Worm (Caenorhabditis elegans) whole organism, L1 larva: Measurements from ENCODE around the gene dhs-29.
A peak's percentile ranks its signal among the peaks of the same experiment; 100 is the strongest.

Source experiments
- C04F5.9 ChIP-seq: sonication (generic microtip); optimal IDR thresholded peaks from 2 replicates; lab custom pipeline; 2016; ENCODE audit warnings: missing genetic modification characterization, missing compliant biosample characterization
- F16B12.6 ChIP-seq: fragments of 150-350 bp; optimal IDR thresholded peaks from 2 replicates; lab custom pipeline; 2014; ENCODE audit warnings: missing biosample characterization, missing genetic modification characterization
- aha-1 ChIP-seq: fragments of 150-350 bp; optimal IDR thresholded peaks from 2 replicates; lab custom pipeline; 2014; ENCODE audit warnings: missing biosample characterization, missing genetic modification characterization
- alr-1 ChIP-seq: fragments of 200-800 bp; sonication (Bioruptor generic); optimal IDR thresholded peaks from 2 replicates; lab custom pipeline; 2018; ENCODE audit warnings: borderline replicate concordance, mild to moderate bottlenecking, missing genetic modification characterization, missing compliant biosample characterization
- ceh-63 ChIP-seq: fragments of 200-800 bp; sonication (Bioruptor generic); optimal IDR thresholded peaks from 2 replicates; lab custom pipeline; 2018; ENCODE audit warnings: mild to moderate bottlenecking, missing genetic modification characterization, missing compliant biosample characterization
- ceh-82 ChIP-seq, 3 experiments: fragments of 150-350 bp in 1 of 3; sonication (generic microtip) in 2 of 3; optimal IDR thresholded peaks; 2 replicates each; lab custom pipeline; 2014 to 2017; ENCODE audit warnings: missing biosample characterization in 3 of 3, missing genetic modification characterization in 3 of 3
- ceh-88 ChIP-seq: fragments of 200-800 bp; sonication (Bioruptor generic); IDR thresholded peaks from 2 replicates; pipeline ENCODE4 v1.3.6; 2022; ENCODE audit warnings: missing genetic modification characterization, missing compliant biosample characterization
- ces-1 ChIP-seq: fragments of 150-350 bp; optimal IDR thresholded peaks from 2 replicates; lab custom pipeline; 2014; ENCODE audit warnings: missing biosample characterization, missing genetic modification reagents, missing genetic modification characterization
- efl-1 ChIP-seq, 4 experiments: fragments of 150-350 bp; optimal IDR thresholded peaks in 3 of 4; peaks in 1 of 4; 1 replicate in 1 of 4; 2 replicates in 3 of 4; lab custom pipeline; 2014; ENCODE audit warnings: missing biosample characterization in 2 of 4, missing genetic modification characterization in 2 of 4, missing genetic modification reagents in 2 of 4
- efl-3 ChIP-seq: fragments of 200-800 bp; sonication (Bioruptor generic); optimal IDR thresholded peaks from 2 replicates; lab custom pipeline; 2018; ENCODE audit warnings: mild to moderate bottlenecking, missing genetic modification characterization, missing compliant biosample characterization
- elt-2 ChIP-seq: sonication (generic microtip); optimal IDR thresholded peaks from 2 replicates; lab custom pipeline; 2016; ENCODE audit warnings: missing genetic modification characterization, mild to moderate bottlenecking, inconsistent platforms, missing compliant biosample characterization, missing genetic modification reagents
- elt-3 ChIP-seq, 6 experiments: fragments of 150-350 bp in 1 of 6; sonication (generic microtip); optimal IDR thresholded peaks; 2 replicates each; lab custom pipeline; 2017 to 2018; ENCODE audit warnings: missing biosample characterization in 6 of 6, missing genetic modification characterization in 6 of 6, inconsistent platforms in 1 of 6
- fkh-10 ChIP-seq: sonication (generic microtip); optimal IDR thresholded peaks from 2 replicates; lab custom pipeline; 2017; ENCODE audit warnings: missing biosample characterization, missing genetic modification reagents, missing genetic modification characterization
- fkh-4 ChIP-seq: sonication (generic microtip); optimal IDR thresholded peaks from 2 replicates; lab custom pipeline; 2016; ENCODE audit warnings: missing compliant biosample characterization, missing genetic modification characterization, borderline replicate concordance
- fkh-8 ChIP-seq: sonication (generic microtip); optimal IDR thresholded peaks from 2 replicates; lab custom pipeline; 2016; ENCODE audit warnings: mild to moderate bottlenecking, missing genetic modification characterization, missing compliant biosample characterization
- fos-1 ChIP-seq: fragments of 150-350 bp; optimal IDR thresholded peaks from 2 replicates; lab custom pipeline; 2014; ENCODE audit warnings: missing biosample characterization, missing genetic modification characterization
- hlh-4 ChIP-seq: sonication (generic microtip); optimal IDR thresholded peaks from 2 replicates; lab custom pipeline; 2016; ENCODE audit warnings: mild to moderate bottlenecking, missing genetic modification characterization, missing compliant biosample characterization
- hpl-2 ChIP-seq: fragments of 150-350 bp; optimal IDR thresholded peaks from 2 replicates; lab custom pipeline; 2014; ENCODE audit warnings: missing biosample characterization, missing genetic modification reagents, missing genetic modification characterization
- isw-1 ChIP-seq: fragments of 200-800 bp; sonication (Bioruptor generic); IDR thresholded peaks from 2 replicates; pipeline ENCODE4 v1.3.6; 2022; ENCODE audit warnings: missing genetic modification characterization, missing compliant biosample characterization
- jun-1 ChIP-seq: fragments of 150-350 bp; optimal IDR thresholded peaks from 2 replicates; lab custom pipeline; 2014; ENCODE audit warnings: missing biosample characterization, missing genetic modification reagents, missing genetic modification characterization
- lin-13 ChIP-seq: fragments of 150-350 bp; optimal IDR thresholded peaks from 2 replicates; lab custom pipeline; 2014; ENCODE audit warnings: missing biosample characterization, missing genetic modification reagents, missing genetic modification characterization
- lin-14 ChIP-seq: fragments of 200-800 bp; sonication (Bioruptor generic); optimal IDR thresholded peaks from 2 replicates; lab custom pipeline; 2018; ENCODE audit warnings: mild to moderate bottlenecking, missing genetic modification characterization, moderate library complexity, missing compliant biosample characterization
- lin-15B ChIP-seq: fragments of 150-350 bp; sonication (generic microtip); optimal IDR thresholded peaks from 3 replicates; lab custom pipeline; 2014; ENCODE audit warnings: missing biosample characterization, missing genetic modification characterization
- lin-35 ChIP-seq, 2 experiments: fragments of 150-350 bp; optimal IDR thresholded peaks; 2 replicates each; lab custom pipeline; 2014; ENCODE audit warnings: missing biosample characterization in 2 of 2, missing genetic modification characterization in 2 of 2, missing genetic modification reagents in 2 of 2
- lin-39 ChIP-seq: fragments of 150-350 bp; optimal IDR thresholded peaks from 2 replicates; lab custom pipeline; 2014; ENCODE audit warnings: missing biosample characterization, missing genetic modification reagents, missing genetic modification characterization
- lsy-2 ChIP-seq, 2 experiments: fragments of 150-350 bp; optimal IDR thresholded peaks; 2 replicates each; lab custom pipeline; 2014; ENCODE audit warnings: missing biosample characterization in 2 of 2, missing genetic modification characterization in 2 of 2
- mab-9 ChIP-seq: fragments of 200-800 bp; sonication (Bioruptor generic); IDR thresholded peaks from 2 replicates; pipeline ENCODE4 v1.3.6; 2022; ENCODE audit warnings: missing genetic modification reagents, missing genetic modification characterization, missing compliant biosample characterization
- mdl-1 ChIP-seq, 2 experiments: fragments of 150-350 bp; optimal IDR thresholded peaks; 2 replicates each; lab custom pipeline; 2014 to 2017; ENCODE audit warnings: missing biosample characterization in 2 of 2, missing genetic modification characterization in 2 of 2, inconsistent platforms in 1 of 2
- mef-2 ChIP-seq: fragments of 150-350 bp; optimal IDR thresholded peaks from 2 replicates; lab custom pipeline; 2014; ENCODE audit warnings: missing biosample characterization, missing genetic modification characterization
- nhr-11 ChIP-seq: fragments of 150-350 bp; optimal IDR thresholded peaks from 2 replicates; lab custom pipeline; 2014; ENCODE audit warnings: missing biosample characterization, missing genetic modification characterization
- nhr-20 ChIP-seq: sonication (generic microtip); optimal IDR thresholded peaks from 2 replicates; lab custom pipeline; 2016; ENCODE audit warnings: mild to moderate bottlenecking, missing genetic modification characterization, missing compliant biosample characterization
- nhr-47 ChIP-seq: sonication (generic microtip); optimal IDR thresholded peaks from 2 replicates; lab custom pipeline; 2016; ENCODE audit warnings: mild to moderate bottlenecking, missing genetic modification characterization, moderate library complexity, missing compliant biosample characterization
- nhr-71 ChIP-seq: sonication (generic microtip); optimal IDR thresholded peaks from 2 replicates; lab custom pipeline; 2016; ENCODE audit warnings: mild to moderate bottlenecking, missing genetic modification characterization, moderate library complexity, missing compliant biosample characterization
- nhr-76 ChIP-seq: sonication (generic microtip); optimal IDR thresholded peaks from 2 replicates; lab custom pipeline; 2017; ENCODE audit warnings: missing biosample characterization, missing genetic modification characterization
- pag-3 ChIP-seq: sonication (generic microtip); optimal IDR thresholded peaks from 2 replicates; lab custom pipeline; 2017; ENCODE audit warnings: missing genetic modification characterization, mild to moderate bottlenecking, missing compliant biosample characterization, antibody characterized with exemption, borderline replicate concordance; ENCODE audit not compliant: insufficient read depth
- pax-3 ChIP-seq: fragments of 200-800 bp; sonication (Bioruptor generic); optimal IDR thresholded peaks from 2 replicates; lab custom pipeline; 2018; ENCODE audit warnings: mild to moderate bottlenecking, missing genetic modification characterization, moderate library complexity, missing compliant biosample characterization
- pqm-1 ChIP-seq: sonication (generic microtip); optimal IDR thresholded peaks from 3 replicates; lab custom pipeline; 2017; ENCODE audit warnings: missing biosample characterization, missing genetic modification characterization
- skn-1 ChIP-seq: fragments of 150-350 bp; optimal IDR thresholded peaks from 2 replicates; lab custom pipeline; 2014; ENCODE audit warnings: missing biosample characterization, missing genetic modification characterization
- snpc-4 ChIP-seq: fragments of 150-350 bp; optimal IDR thresholded peaks from 2 replicates; lab custom pipeline; 2014; ENCODE audit warnings: missing biosample characterization, missing genetic modification characterization
- snu-23 ChIP-seq: sonication (generic microtip); optimal IDR thresholded peaks from 2 replicates; lab custom pipeline; 2016; ENCODE audit warnings: missing genetic modification characterization, missing compliant biosample characterization
- sox-4 ChIP-seq: sonication (generic microtip); optimal IDR thresholded peaks from 2 replicates; lab custom pipeline; 2016; ENCODE audit warnings: missing genetic modification characterization, missing compliant biosample characterization
- sptf-1 ChIP-seq: fragments of 150-350 bp; optimal IDR thresholded peaks from 2 replicates; lab custom pipeline; 2014; ENCODE audit warnings: missing biosample characterization, missing genetic modification characterization
- swsn-7 ChIP-seq: sonication (generic microtip); optimal IDR thresholded peaks from 2 replicates; lab custom pipeline; 2016; ENCODE audit warnings: missing genetic modification characterization, missing compliant biosample characterization
- tbx-2 ChIP-seq: sonication (generic microtip); optimal IDR thresholded peaks from 2 replicates; lab custom pipeline; 2016; ENCODE audit warnings: missing genetic modification characterization, missing compliant biosample characterization
- tlp-1 ChIP-seq: fragments of 150-350 bp; optimal IDR thresholded peaks from 2 replicates; lab custom pipeline; 2014; ENCODE audit warnings: missing biosample characterization, missing genetic modification characterization
- vab-15 ChIP-seq: sonication (generic microtip); optimal IDR thresholded peaks from 2 replicates; lab custom pipeline; 2017; ENCODE audit warnings: missing genotype, mild to moderate bottlenecking, missing genetic modification characterization, missing compliant biosample characterization
- zag-1 ChIP-seq: fragments of 150-350 bp; optimal IDR thresholded peaks from 2 replicates; lab custom pipeline; 2014; ENCODE audit warnings: missing biosample characterization, missing genetic modification characterization
- zip-4 ChIP-seq: fragments of 200-800 bp; sonication (Bioruptor generic); optimal IDR thresholded peaks from 2 replicates; lab custom pipeline; 2018; ENCODE audit warnings: mild to moderate bottlenecking, missing genetic modification characterization, moderate library complexity, missing compliant biosample characterization
- ztf-11 ChIP-seq, 2 experiments: sonication (generic microtip); optimal IDR thresholded peaks; 2 replicates each; lab custom pipeline; 2016 to 2017; ENCODE audit warnings: missing genetic modification characterization in 2 of 2, missing biosample characterization in 1 of 2, missing compliant biosample characterization in 1 of 2
- ztf-4 ChIP-seq: fragments of 150-350 bp; optimal IDR thresholded peaks from 2 replicates; lab custom pipeline; 2014; ENCODE audit warnings: missing biosample characterization, missing genetic modification characterization

Gene dhs-29

DNA sequence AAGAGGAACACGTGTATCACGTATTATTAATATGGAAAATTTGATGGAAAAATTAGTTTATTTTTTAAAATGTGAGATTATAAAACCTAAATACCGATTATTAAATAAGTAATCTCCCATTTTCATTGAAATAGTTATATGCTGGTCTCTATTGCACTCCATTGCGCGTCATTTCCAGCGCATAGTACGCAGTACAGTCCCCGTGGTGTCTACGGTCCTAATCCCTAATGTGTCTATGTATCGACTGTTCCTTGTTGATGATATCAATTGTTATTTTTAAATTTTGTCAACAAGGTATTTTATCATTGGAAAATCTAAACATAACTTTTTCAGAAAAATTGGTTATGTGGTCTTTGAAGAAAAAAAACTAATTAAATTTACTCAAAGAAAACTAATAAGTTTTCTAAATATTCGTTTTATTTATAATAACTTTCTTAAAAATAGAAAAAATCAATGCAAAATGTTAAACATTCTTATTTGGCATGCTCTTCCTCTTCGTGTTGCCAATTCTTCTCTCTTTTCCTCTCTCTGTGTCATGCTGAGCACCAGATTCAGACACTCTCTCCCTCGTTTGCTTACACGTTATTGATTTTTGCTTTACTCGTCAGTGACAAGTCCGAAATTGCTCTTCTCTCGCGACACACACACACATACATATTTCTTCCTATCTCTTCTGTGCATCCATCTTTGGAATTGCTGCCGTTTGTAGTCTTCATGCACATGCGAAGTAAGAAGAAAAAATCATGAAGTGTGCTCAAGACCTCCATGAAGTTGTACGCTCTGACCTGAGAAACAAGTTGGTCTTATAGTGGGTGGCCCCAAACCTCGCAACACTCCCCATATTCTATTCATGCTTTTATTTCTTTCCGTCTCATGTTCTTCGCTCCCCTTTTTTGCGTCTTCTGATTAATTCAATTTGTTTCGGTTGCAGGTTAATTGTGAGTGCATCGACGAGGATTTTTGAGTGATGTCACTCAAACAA is 17.5 kb upstream of the dhs-29 start, which contains the start of gene unc-18:
Gene unc-18 (plus strand): TSS at position 932 of the 982 bp plus-strand sequence.
- TF ChIP-seq F16B12.6 (tag; lab: Kevin White, UChicago): peak; percentile 73
- no peak for TF ChIP-seq fkh-4 (tag; lab: Kevin White, UChicago)
- no peak for TF ChIP-seq tbx-2 (tag; lab: Kevin White, UChicago)
- TF ChIP-seq efl-3 (GFP tag; lab: Kevin White, UChicago): no peak
- no peak for TF ChIP-seq mef-2 (tag; lab: Kevin White, UChicago)
- TF ChIP-seq hlh-4 (tag; lab: Kevin White, UChicago): no peak
- TF ChIP-seq fkh-10 (GFP tag; lab: Kevin White, UChicago): peak; percentile 34
- TF ChIP-seq pqm-1 (tag; lab: Kevin White, UChicago): no peak
- no peak for TF ChIP-seq aha-1 (tag; lab: Kevin White, UChicago)
- no peak for TF ChIP-seq lin-39 (tag; lab: Kevin White, UChicago)
- peak; percentile 9 to 26 for TF ChIP-seq lsy-2 (tag; optimal IDR thresholded peaks at IDR 0.05; lab: Kevin White, UChicago)
- peak; percentile 24 for TF ChIP-seq skn-1 (tag; lab: Kevin White, UChicago)
- TF ChIP-seq ceh-82 (tag; optimal IDR thresholded peaks at IDR 0.05; lab: Kevin White, UChicago): peak; percentile 18 to 40 (median 35)
- peak; percentile 9; the same call in 1 of the 2 replicates for TF ChIP-seq isw-1 (GFP tag; lab: Robert Waterston, UW)
- peak; percentile 79 for TF ChIP-seq lin-14 (GFP tag; lab: Kevin White, UChicago)
- no peak for TF ChIP-seq zag-1 (tag; lab: Kevin White, UChicago)
- TF ChIP-seq nhr-11 (tag; lab: Kevin White, UChicago): no peak
- no peak for TF ChIP-seq nhr-47 (tag; lab: Kevin White, UChicago)
- no peak for TF ChIP-seq ceh-88
- TF ChIP-seq nhr-71 (tag; lab: Kevin White, UChicago): peak; percentile 21
- no peak for TF ChIP-seq snu-23 (GFP tag; lab: Kevin White, UChicago)
- no peak for TF ChIP-seq nhr-76
- no peak for TF ChIP-seq fos-1 (tag; lab: Kevin White, UChicago)
- TF ChIP-seq sptf-1 (tag; lab: Kevin White, UChicago): no peak
- peak in 2 of 6 experiments; percentile 5 to 29 for TF ChIP-seq elt-3 (tag; optimal IDR thresholded peaks at IDR 0.05; lab: Kevin White, UChicago)
- no peak for TF ChIP-seq lin-13 (GFP tag; lab: Kevin White, UChicago)
- TF ChIP-seq ces-1 (GFP tag; lab: Kevin White, UChicago): no peak
- no peak for TF ChIP-seq pax-3 (tag; lab: Kevin White, UChicago)
- TF ChIP-seq elt-2 (tag; lab: Kevin White, UChicago): no peak
- TF ChIP-seq lin-15B: no peak
- no peak for TF ChIP-seq nhr-20 (tag; lab: Kevin White, UChicago)
- no peak for TF ChIP-seq ztf-11 (tag; optimal IDR thresholded peaks at IDR 0.05; lab: Kevin White, UChicago)
- TF ChIP-seq ceh-63 (GFP tag; lab: Kevin White, UChicago): no peak
- TF ChIP-seq swsn-7: peak; percentile 20
- no peak for TF ChIP-seq hpl-2 (GFP tag; lab: Kevin White, UChicago)
- TF ChIP-seq mdl-1 (tag; optimal IDR thresholded peaks at IDR 0.05; lab: Kevin White, UChicago): no peak
- no peak for TF ChIP-seq C04F5.9 (tag; lab: Kevin White, UChicago)
- no peak for TF ChIP-seq pag-3 (tag; lab: Kevin White, UChicago)
- no peak for TF ChIP-seq jun-1
- TF ChIP-seq sox-4 (tag; lab: Kevin White, UChicago): no peak
- TF ChIP-seq efl-1 (optimal IDR thresholded peaks at IDR 0.05; lab: Kevin White, UChicago): no peak
- peak in 1 of 2 experiments; percentile 33 for TF ChIP-seq efl-1 (GFP tag; optimal IDR thresholded peaks at IDR 0.05 in 1 of 2; lab: Kevin White, UChicago)
- TF ChIP-seq vab-15: no peak
- TF ChIP-seq fkh-8 (tag; lab: Kevin White, UChicago): peak; percentile 57
- no peak for TF ChIP-seq tlp-1
- TF ChIP-seq snpc-4 (tag; lab: Kevin White, UChicago): no peak
- TF ChIP-seq mab-9 (GFP tag; lab: Robert Waterston, UW): no peak
- TF ChIP-seq ztf-4 (tag; lab: Kevin White, UChicago): no peak
- TF ChIP-seq zip-4 (GFP tag; lab: Kevin White, UChicago): no peak
- peak; percentile 30 to 38 for TF ChIP-seq lin-35 (GFP tag; optimal IDR thresholded peaks at IDR 0.05; lab: Kevin White, UChicago)
- TF ChIP-seq alr-1: no peak
